Worm (Caenorhabditis elegans): Measurements from ENCODE around the gene F11G11.15.

DNA sequence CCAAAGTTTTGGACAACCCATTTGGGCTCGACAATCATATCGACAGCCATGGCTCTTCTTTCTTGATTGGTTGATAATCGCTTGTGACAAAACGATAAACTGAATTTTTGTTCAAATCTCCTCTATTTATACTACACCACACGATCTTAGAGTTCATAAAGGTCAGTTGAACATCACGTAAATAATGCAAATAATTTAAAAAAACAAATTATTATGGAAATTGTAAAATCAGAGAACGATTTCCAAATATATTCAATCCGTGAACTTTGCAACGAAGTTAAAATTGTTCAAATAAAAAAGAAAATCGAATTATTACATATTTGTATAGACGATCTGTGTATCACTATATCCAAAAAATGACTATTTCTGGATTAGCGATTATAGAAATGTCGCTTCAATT is 11.3 kb upstream of the F11G11.15 start, which contains the start of the genes mpst-4 and F11G11.14:
- TF ChIP-seq dve-1 (tag; optimal IDR thresholded peaks at IDR 0.05; ENCODE audit: insufficient read depth) (no peak), F49E8.2 (tag; optimal IDR thresholded peaks at IDR 0.05; ENCODE audit: borderline replicate concordance) (no peak), unc-62 (GFP tag; optimal IDR thresholded peaks at IDR 0.05 in 1 of 2) (no peak), unc-62 (tag; optimal IDR thresholded peaks at IDR 0.05) (no peak), pha-4 (GFP tag; IDR thresholded peaks at IDR 0.05) (no peak), pha-4 (tag; optimal IDR thresholded peaks at IDR 0.05) (no peak), nhr-48 (tag; optimal IDR thresholded peaks at IDR 0.05) (no peak), ama-1 (optimal IDR thresholded peaks at IDR 0.05) (no peak), fos-1 (tag; optimal IDR thresholded peaks at IDR 0.05) (no peak)

All from whole organism, L4 larva.